Fruit fly (Drosophila melanogaster) whole organism, embryonic: ENCODE results near the gene CG4278.

ENCODE experiments used
- Atf6 ChIP-seq: fragments of 200-800 bp; sonication (Bioruptor generic); IDR thresholded peaks from 2 replicates; pipeline ENCODE4 v1.3.6; 2022; ENCODE audit warnings: missing biosample characterization, missing genetic modification characterization
- B-H2 ChIP-seq: fragments of 200-800 bp; sonication (Bioruptor generic); optimal IDR thresholded peaks from 2 replicates; lab custom pipeline; 2018; ENCODE audit warnings: missing biosample characterization, mild to moderate bottlenecking, missing genetic modification characterization
- CG10462 ChIP-seq: fragments of 200-800 bp; sonication (Bioruptor generic); optimal IDR thresholded peaks from 2 replicates; lab custom pipeline; 2016; ENCODE audit warnings: missing biosample characterization, missing genetic modification characterization
- CG13894 ChIP-seq: fragments of 200-800 bp; sonication (Bioruptor generic); optimal IDR thresholded peaks from 3 replicates; lab custom pipeline; 2018; ENCODE audit warnings: missing biosample characterization, mild to moderate bottlenecking, missing genetic modification characterization, moderate library complexity
- CG14441 ChIP-seq: fragments of 200-800 bp; sonication (Bioruptor generic); IDR thresholded peaks from 2 replicates; pipeline ENCODE4 v1.3.6; 2022; ENCODE audit warnings: missing biosample characterization, missing genetic modification characterization
- CG15011 ChIP-seq: fragments of 200-800 bp; sonication (Bioruptor generic); optimal IDR thresholded peaks from 3 replicates; lab custom pipeline; 2018; ENCODE audit warnings: missing biosample characterization, mild to moderate bottlenecking, missing genetic modification characterization
- CG15073 ChIP-seq: fragments of 200-800 bp; sonication (Bioruptor generic); optimal IDR thresholded peaks from 2 replicates; lab custom pipeline; 2016; ENCODE audit warnings: missing biosample characterization, missing genetic modification characterization
- CG15269 ChIP-seq: fragments of 200-800 bp; sonication (Bioruptor generic); optimal IDR thresholded peaks from 2 replicates; lab custom pipeline; 2018; ENCODE audit warnings: missing biosample characterization, mild to moderate bottlenecking, missing genetic modification characterization, moderate library complexity
- CG1602 ChIP-seq: fragments of 200-800 bp; sonication (Bioruptor generic); optimal IDR thresholded peaks from 3 replicates; lab custom pipeline; 2016; ENCODE audit warnings: missing biosample characterization, missing genetic modification characterization
- CG16815 ChIP-seq: fragments of 200-800 bp; sonication (Bioruptor generic); optimal IDR thresholded peaks from 3 replicates; lab custom pipeline; 2017; ENCODE audit warnings: missing biosample characterization, mild to moderate bottlenecking, missing genetic modification characterization
- CG1792 ChIP-seq: fragments of 200-800 bp; sonication (Bioruptor generic); optimal IDR thresholded peaks from 2 replicates; lab custom pipeline; 2016; ENCODE audit warnings: missing biosample characterization, missing genetic modification characterization
- CG2889 ChIP-seq: fragments of 200-800 bp; sonication (Bioruptor generic); IDR thresholded peaks from 3 replicates; pipeline ENCODE4 v1.3.6; 2022; ENCODE audit warnings: missing biosample characterization, missing genetic modification characterization
- CG34422 ChIP-seq: fragments of 200-800 bp; sonication (Bioruptor generic); IDR thresholded peaks from 3 replicates; pipeline ENCODE4 v1.3.6; 2022; ENCODE audit warnings: missing biosample characterization, missing genetic modification characterization
- CG3838 ChIP-seq: fragments of 200-800 bp; sonication (Bioruptor generic); optimal IDR thresholded peaks from 3 replicates; lab custom pipeline; 2016; ENCODE audit warnings: missing biosample characterization, missing genetic modification characterization
- CG3995 ChIP-seq: fragments of 200-800 bp; sonication (Bioruptor generic); optimal IDR thresholded peaks from 3 replicates; lab custom pipeline; 2016; ENCODE audit warnings: missing biosample characterization, missing genetic modification characterization
- CG4328 ChIP-seq: fragments of 200-800 bp; sonication (Bioruptor generic); optimal IDR thresholded peaks from 3 replicates; lab custom pipeline; 2017; ENCODE audit warnings: missing biosample characterization, missing genetic modification reagents, missing genetic modification characterization
- CG4730 ChIP-seq: fragments of 200-800 bp; sonication (Bioruptor generic); IDR thresholded peaks from 2 replicates; pipeline ENCODE4 v1.3.6; 2022; ENCODE audit warnings: missing biosample characterization, missing genetic modification characterization
- CG5245 ChIP-seq: fragments of 200-800 bp; sonication (Bioruptor generic); optimal IDR thresholded peaks from 3 replicates; lab custom pipeline; 2016; ENCODE audit warnings: missing biosample characterization, missing genetic modification characterization
- CG6254 ChIP-seq: fragments of 200-800 bp; sonication (Bioruptor generic); optimal IDR thresholded peaks from 3 replicates; lab custom pipeline; 2017; ENCODE audit warnings: mild to moderate bottlenecking, missing biosample characterization, missing genetic modification reagents, missing genetic modification characterization
- CG6791 ChIP-seq: fragments of 200-800 bp; sonication (Bioruptor generic); IDR thresholded peaks from 3 replicates; pipeline ENCODE4 v1.3.6; 2022; ENCODE audit warnings: missing biosample characterization, missing genetic modification characterization; ENCODE audit not compliant: partially characterized antibody
- CG7987 ChIP-seq: fragments of 200-800 bp; sonication (Bioruptor generic); optimal IDR thresholded peaks from 2 replicates; lab custom pipeline; 2018; ENCODE audit warnings: missing biosample characterization, mild to moderate bottlenecking, missing genetic modification characterization, moderate library complexity
- CG8944 ChIP-seq: fragments of 200-800 bp; sonication (Bioruptor generic); optimal IDR thresholded peaks from 3 replicates; lab custom pipeline; 2016; ENCODE audit warnings: missing biosample characterization, missing genetic modification characterization
- Drgx ChIP-seq: fragments of 200-800 bp; sonication (Bioruptor generic); IDR thresholded peaks from 2 replicates; pipeline ENCODE4 v1.3.6; 2022; ENCODE audit warnings: missing biosample characterization, missing genetic modification characterization
- Fer3 ChIP-seq: fragments of 200-800 bp; sonication (Bioruptor generic); optimal IDR thresholded peaks from 2 replicates; lab custom pipeline; 2018; ENCODE audit warnings: missing biosample characterization, mild to moderate bottlenecking, missing genetic modification characterization, moderate library complexity
- HmgZ ChIP-seq: fragments of 200-800 bp; sonication (Bioruptor generic); optimal IDR thresholded peaks from 2 replicates; lab custom pipeline; 2018; ENCODE audit warnings: missing biosample characterization, mild to moderate bottlenecking, missing genetic modification characterization
- Mad ChIP-seq: fragments of 200-800 bp; sonication (Bioruptor generic); optimal IDR thresholded peaks from 2 replicates; lab custom pipeline; 2016; ENCODE audit warnings: missing biosample characterization, missing genetic modification characterization
- Mrtf ChIP-seq: fragments of 200-800 bp; sonication (Bioruptor generic); IDR thresholded peaks from 3 replicates; pipeline ENCODE4 v1.3.6; 2022; ENCODE audit warnings: missing biosample characterization, missing genetic modification characterization
- Oaz ChIP-seq: fragments of 200-800 bp; sonication (Bioruptor generic); IDR thresholded peaks from 2 replicates; pipeline ENCODE4 v1.3.6; 2022; ENCODE audit warnings: missing biosample characterization, missing genetic modification characterization
- Sry-δ ChIP-seq: fragments of 200-800 bp; sonication (Bioruptor generic); optimal IDR thresholded peaks from 2 replicates; lab custom pipeline; 2016; ENCODE audit warnings: missing biosample characterization, missing genetic modification characterization
- Trl ChIP-seq, 3 experiments: fragments of >200 bp in 2 of 3; fragments of 200-800 bp in 1 of 3; sonication (Bioruptor generic) in 1 of 3; optimal IDR thresholded peaks; 2 replicates in 1 of 3; 3 replicates in 2 of 3; lab custom pipeline; 2016 to 2017; ENCODE audit warnings: missing biosample characterization in 1 of 3, missing genetic modification characterization in 1 of 3
- YL-1 ChIP-seq: fragments of 200-800 bp; sonication (Bioruptor generic); optimal IDR thresholded peaks from 3 replicates; lab custom pipeline; 2017; ENCODE audit warnings: missing biosample characterization, mild to moderate bottlenecking, missing genetic modification characterization
- aop ChIP-seq: fragments of 200-800 bp; sonication (Bioruptor generic); IDR thresholded peaks from 2 replicates; pipeline ENCODE4 v1.3.6; 2022; ENCODE audit warnings: missing biosample characterization, missing genetic modification characterization
- bowl ChIP-seq: fragments of 200-800 bp; sonication (Bioruptor generic); IDR thresholded peaks from 2 replicates; pipeline ENCODE4 v1.3.6; 2022; ENCODE audit warnings: missing biosample characterization, missing genetic modification characterization
- bsh ChIP-seq, 2 experiments: fragments of 200-800 bp; sonication (Bioruptor generic); optimal IDR thresholded peaks; 2 replicates each; lab custom pipeline; 2017 to 2018; ENCODE audit warnings: mild to moderate bottlenecking in 2 of 2, missing biosample characterization in 2 of 2, missing genetic modification characterization in 2 of 2, moderate library complexity in 1 of 2
- chm ChIP-seq: fragments of 200-800 bp; sonication (Bioruptor generic); IDR thresholded peaks from 2 replicates; pipeline ENCODE4 v1.3.6; 2022; ENCODE audit warnings: missing biosample characterization, missing genetic modification characterization
- disco-r ChIP-seq: fragments of 200-800 bp; sonication (Bioruptor generic); optimal IDR thresholded peaks from 2 replicates; lab custom pipeline; 2016; ENCODE audit warnings: missing biosample characterization, missing genetic modification characterization
- ewg ChIP-seq: fragments of 200-800 bp; sonication (Bioruptor generic); optimal IDR thresholded peaks from 3 replicates; lab custom pipeline; 2017; ENCODE audit warnings: mild to moderate bottlenecking, missing biosample characterization, missing genetic modification reagents, missing genetic modification characterization
- eyg ChIP-seq: fragments of 200-800 bp; sonication (Bioruptor generic); optimal IDR thresholded peaks from 3 replicates; lab custom pipeline; 2016; ENCODE audit warnings: missing biosample characterization, missing genetic modification characterization
- gfzf ChIP-seq: fragments of 200-800 bp; sonication (Bioruptor generic); optimal IDR thresholded peaks from 2 replicates; lab custom pipeline; 2016; ENCODE audit warnings: missing biosample characterization, mild to moderate bottlenecking, missing genetic modification characterization, moderate library complexity
- grn ChIP-seq: fragments of 200-800 bp; sonication (Bioruptor generic); optimal IDR thresholded peaks from 3 replicates; lab custom pipeline; 2017; ENCODE audit warnings: missing biosample characterization, missing genetic modification characterization
- hbn ChIP-seq: fragments of 200-800 bp; sonication (Bioruptor generic); IDR thresholded peaks from 2 replicates; pipeline ENCODE4 v1.3.6; 2022; ENCODE audit warnings: missing biosample characterization, missing genetic modification characterization; ENCODE audit not compliant: partially characterized antibody
- jigr1 ChIP-seq: fragments of 200-800 bp; sonication (Bioruptor generic); IDR thresholded peaks from 3 replicates; pipeline ENCODE4 v1.3.6; 2022; ENCODE audit warnings: missing biosample characterization, missing genetic modification characterization
- jumu ChIP-seq: fragments of 200-800 bp; sonication (Bioruptor generic); optimal IDR thresholded peaks from 3 replicates; lab custom pipeline; 2016; ENCODE audit warnings: missing biosample characterization, missing genetic modification characterization
- lbe ChIP-seq: fragments of 200-800 bp; sonication (Bioruptor generic); optimal IDR thresholded peaks from 2 replicates; lab custom pipeline; 2016; ENCODE audit warnings: missing biosample characterization, mild to moderate bottlenecking, missing genetic modification characterization
- nerfin-2 ChIP-seq: fragments of 200-800 bp; sonication (Bioruptor generic); IDR thresholded peaks from 2 replicates; pipeline ENCODE4 v1.3.6; 2022; ENCODE audit warnings: missing biosample characterization, missing genetic modification characterization; ENCODE audit not compliant: partially characterized antibody
- onecut ChIP-seq: fragments of 200-800 bp; sonication (Bioruptor generic); IDR thresholded peaks from 2 replicates; pipeline ENCODE4 v1.3.6; 2022; ENCODE audit warnings: missing biosample characterization, missing genetic modification characterization
- org-1 ChIP-seq: fragments of 200-800 bp; sonication (Bioruptor generic); optimal IDR thresholded peaks from 2 replicates; lab custom pipeline; 2017; ENCODE audit warnings: missing biosample characterization, missing genetic modification characterization
- scrt ChIP-seq: fragments of 200-800 bp; sonication (Bioruptor generic); optimal IDR thresholded peaks from 2 replicates; lab custom pipeline; 2018; ENCODE audit warnings: missing biosample characterization, mild to moderate bottlenecking, missing genetic modification characterization, moderate library complexity
- sqz ChIP-seq: fragments of 200-800 bp; sonication (Bioruptor generic); optimal IDR thresholded peaks from 3 replicates; lab custom pipeline; 2018; ENCODE audit warnings: missing biosample characterization, mild to moderate bottlenecking, missing genetic modification characterization
- unpg ChIP-seq: fragments of 200-800 bp; sonication (Bioruptor generic); optimal IDR thresholded peaks from 3 replicates; lab custom pipeline; 2018; ENCODE audit warnings: missing biosample characterization, mild to moderate bottlenecking, missing genetic modification characterization, moderate library complexity

CG4278 gene

dm6 chr2L:16285692-16286359 is 41.0 kb upstream of the CG4278 start (continued):
- peak; percentile 75 for TF ChIP-seq CG3838 (GFP tag; lab: Kevin White, UChicago)
- no peak for TF ChIP-seq CG34422
- TF ChIP-seq CG7987 (GFP tag; lab: Kevin White, UChicago) = peak; percentile 77
- TF ChIP-seq bsh (GFP tag; optimal IDR thresholded peaks at IDR 0.05; lab: Kevin White, UChicago) = peak; percentile 2 to 92
- TF ChIP-seq hbn (GFP tag; lab: Robert Waterston, UW) = no peak
- no peak for TF ChIP-seq Drgx (GFP tag; lab: Robert Waterston, UW)
- peak; percentile 92 for TF ChIP-seq Fer3 (tag; lab: Kevin White, UChicago)
- TF ChIP-seq Atf6 (GFP tag; lab: Robert Waterston, UW) = no peak
- TF ChIP-seq nerfin-2 (GFP tag; lab: Robert Waterston, UW) = no peak
- TF ChIP-seq CG16815 (GFP tag; lab: Kevin White, UChicago) = peak; percentile 78
- TF ChIP-seq CG1602 (GFP tag; lab: Kevin White, UChicago) = peak; percentile 86
- peak; percentile 73 for TF ChIP-seq onecut (GFP tag; lab: Robert Waterston, UW)
- TF ChIP-seq Sry-δ = peak; percentile 20
- no peak for TF ChIP-seq CG2889
- peak; percentile 72 for TF ChIP-seq jumu (GFP tag; lab: Kevin White, UChicago)
- TF ChIP-seq CG4328 (GFP tag; lab: Kevin White, UChicago) = no peak
- peak; percentile 91 for TF ChIP-seq CG15269 (tag; lab: Kevin White, UChicago)
- peak; percentile 70 for TF ChIP-seq disco-r (GFP tag; lab: Kevin White, UChicago)
- peak; percentile 80 for TF ChIP-seq scrt (GFP tag; lab: Kevin White, UChicago)
- TF ChIP-seq Oaz (GFP tag; lab: Robert Waterston, UW) = no peak
- peak; percentile 64 for TF ChIP-seq CG10462 (GFP tag; lab: Kevin White, UChicago)
- TF ChIP-seq Mad = peak; percentile 85
- peak; percentile 23 for TF ChIP-seq CG3995 (GFP tag; lab: Kevin White, UChicago)
- TF ChIP-seq CG6254 (GFP tag; lab: Kevin White, UChicago) = peak; percentile 80
- TF ChIP-seq lbe = peak; percentile 78
- no peak for TF ChIP-seq gfzf (GFP tag; lab: Kevin White, UChicago)
- no peak for TF ChIP-seq CG4730
- TF ChIP-seq bowl (GFP tag; lab: Robert Waterston, UW) = no peak
- TF ChIP-seq jigr1 (GFP tag; lab: Robert Waterston, UW) = no peak
- TF ChIP-seq CG15011 (GFP tag; lab: Kevin White, UChicago) = peak; percentile 77
- peak; percentile 13 for TF ChIP-seq B-H2 (GFP tag; lab: Kevin White, UChicago)
- no peak for TF ChIP-seq CG15073
- TF ChIP-seq Trl (optimal IDR thresholded peaks at IDR 0.05; lab: Kevin White, UChicago) = peak; percentile 68 to 87
- TF ChIP-seq Trl (GFP tag; optimal IDR thresholded peaks at IDR 0.05; lab: Kevin White, UChicago) = peak; percentile 65
- TF ChIP-seq unpg = peak; percentile 94
- peak; percentile 25 for TF ChIP-seq sqz
- peak; percentile 69 for TF ChIP-seq org-1 (GFP tag; lab: Kevin White, UChicago)
- TF ChIP-seq CG6791 (GFP tag; lab: Robert Waterston, UW) = no peak
- no peak for TF ChIP-seq chm (GFP tag; lab: Robert Waterston, UW)
- TF ChIP-seq CG1792 (GFP tag; lab: Kevin White, UChicago) = peak; percentile 74
- peak; percentile 53 for TF ChIP-seq grn (GFP tag; lab: Kevin White, UChicago)
- no peak for TF ChIP-seq Mrtf (GFP tag; lab: Robert Waterston, UW)
- peak; percentile 90 for TF ChIP-seq HmgZ (tag; lab: Kevin White, UChicago)
- TF ChIP-seq CG5245 (GFP tag; lab: Kevin White, UChicago) = peak; percentile 78
- no peak for TF ChIP-seq CG14441
- peak; percentile 84 for TF ChIP-seq CG8944
- peak; percentile 73 for TF ChIP-seq ewg (GFP tag; lab: Kevin White, UChicago)
- TF ChIP-seq aop (GFP tag; lab: Robert Waterston, UW) = no peak
- TF ChIP-seq CG13894 (tag; lab: Kevin White, UChicago) = peak; percentile 76
- no peak for TF ChIP-seq YL-1 (GFP tag; lab: Kevin White, UChicago)
- peak; percentile 57 for TF ChIP-seq eyg (GFP tag; lab: Kevin White, UChicago)
